Worm (Caenorhabditis elegans): ENCODE data around the gene gmeb-3.

- TF ChIP-seq hnd-1 (tag; optimal IDR thresholded peaks at IDR 0.05) (no peak), tbx-11 (GFP tag; IDR thresholded peaks at IDR 0.05) (no peak), hmbx-1 (tag; optimal IDR thresholded peaks at IDR 0.05) (no peak), ama-1 (optimal IDR thresholded peaks at IDR 0.05) (no peak)
These were observed 16.8 kb downstream of the gmeb-3 start for ce11 chrIII:3785094-3785493.
